Fruit fly (Drosophila melanogaster) whole organism, adult: ENCODE results near the gene VGlut.

Experiments used
- CG11617 ChIP-seq: fragments of 200-800 bp; sonication (Bioruptor generic); optimal IDR thresholded peaks from 2 replicates; lab custom pipeline; 2017; ENCODE audit warnings: mild to moderate bottlenecking, missing biosample characterization, missing genetic modification reagents, missing genetic modification characterization
- CG14711 ChIP-seq: fragments of 200-800 bp; sonication (Bioruptor generic); optimal IDR thresholded peaks from 2 replicates; lab custom pipeline; 2018; ENCODE audit warnings: missing biosample characterization, mild to moderate bottlenecking, missing genetic modification characterization, moderate library complexity
- CG1620 ChIP-seq: fragments of 200-800 bp; sonication (Bioruptor generic); optimal IDR thresholded peaks from 2 replicates; lab custom pipeline; 2016; ENCODE audit warnings: missing biosample characterization, missing genetic modification characterization
- pad ChIP-seq: fragments of 200-800 bp; sonication (Bioruptor generic); optimal IDR thresholded peaks from 3 replicates; lab custom pipeline; 2017; ENCODE audit warnings: missing biosample characterization, missing genetic modification characterization, mild to moderate bottlenecking, moderate library complexity, missing genetic modification reagents
- toe ChIP-seq: fragments of 200-800 bp; sonication (Bioruptor generic); optimal IDR thresholded peaks from 2 replicates; lab custom pipeline; 2016; ENCODE audit warnings: missing biosample characterization, missing genetic modification characterization

DNA sequence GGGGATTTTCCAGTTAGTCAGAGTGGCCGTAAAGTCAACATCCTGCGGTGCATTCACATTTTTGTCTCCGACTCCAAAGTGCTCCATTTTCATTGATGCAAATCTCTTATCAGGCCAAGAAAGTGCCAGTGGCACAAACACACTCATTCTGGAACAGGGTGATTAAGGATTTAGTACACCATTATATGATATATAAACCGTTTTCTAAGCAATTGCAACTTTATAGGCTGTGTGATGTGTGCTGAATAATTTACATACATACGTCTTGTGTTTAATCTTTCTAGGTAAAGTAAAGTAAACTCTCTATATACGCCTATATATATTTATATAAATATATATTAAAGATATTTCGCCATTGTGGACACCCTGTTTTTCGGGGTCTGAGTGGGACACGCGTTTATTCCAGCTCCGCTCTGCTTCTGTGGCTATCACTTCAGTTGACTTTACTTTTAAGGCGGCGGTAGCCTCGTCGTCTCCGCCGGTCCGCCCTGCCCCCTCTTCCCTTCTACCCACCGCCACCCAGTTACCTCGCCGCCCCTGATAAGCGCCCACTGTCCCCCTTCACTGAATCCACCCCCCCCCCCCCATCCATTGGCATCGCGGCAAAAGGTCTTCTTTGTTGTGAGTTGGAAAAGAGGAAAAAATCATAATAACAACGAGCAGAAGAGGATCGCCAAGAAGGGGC lies 32.9 kb downstream of the VGlut start:
- TF ChIP-seq toe (no peak), pad (GFP tag; lab: Kevin White, UChicago) (no peak), CG1620 (GFP tag; lab: Kevin White, UChicago) (no peak), CG11617 (GFP tag; lab: Kevin White, UChicago) (no peak), CG14711 (tag; lab: Kevin White, UChicago) (no peak)
